Worm (Caenorhabditis elegans) whole organism, late embryonic: Measurements from ENCODE around the gene EEED8.4.

Experiments
- F13H6.1 ChIP-seq: sonication (generic microtip); optimal IDR thresholded peaks from 2 replicates; lab custom pipeline; 2016; ENCODE audit warnings: missing genetic modification characterization, missing compliant biosample characterization
- ama-1 ChIP-seq: fragments of 150-350 bp; optimal IDR thresholded peaks from 2 replicates; lab custom pipeline; 2014
- ceh-18 ChIP-seq: sonication (generic microtip); optimal IDR thresholded peaks from 2 replicates; lab custom pipeline; 2016; ENCODE audit warnings: missing genetic modification characterization, missing compliant biosample characterization
- ceh-19 ChIP-seq: fragments of 200-800 bp; sonication (Bioruptor generic); optimal IDR thresholded peaks from 2 replicates; lab custom pipeline; 2018; ENCODE audit warnings: mild to moderate bottlenecking, missing genetic modification characterization, missing compliant biosample characterization
- ceh-45 ChIP-seq: fragments of 200-800 bp; sonication (Bioruptor generic); IDR thresholded peaks from 2 replicates; pipeline ENCODE4 v1.3.6; 2022; ENCODE audit warnings: missing genetic modification reagents, missing genetic modification characterization, missing compliant biosample characterization
- dmd-4 ChIP-seq: sonication (generic microtip); optimal IDR thresholded peaks from 2 replicates; lab custom pipeline; 2016; ENCODE audit warnings: borderline replicate concordance, missing genetic modification characterization, missing compliant biosample characterization
- ets-4 ChIP-seq: sonication (generic microtip); optimal IDR thresholded peaks from 2 replicates; lab custom pipeline; 2016; ENCODE audit warnings: missing genetic modification characterization, missing compliant biosample characterization
- pag-3 ChIP-seq: sonication (generic microtip); optimal IDR thresholded peaks from 2 replicates; lab custom pipeline; 2016; ENCODE audit warnings: missing compliant biosample characterization, missing genetic modification characterization, borderline replicate concordance
- pha-4 ChIP-seq: fragments of 150-350 bp; optimal IDR thresholded peaks from 2 replicates; lab custom pipeline; 2018; ENCODE audit warnings: missing biosample characterization, missing genetic modification reagents, missing genetic modification characterization
- pros-1 ChIP-seq: fragments of 150-350 bp; optimal IDR thresholded peaks from 2 replicates; lab custom pipeline; 2014; ENCODE audit warnings: missing biosample characterization, missing genetic modification reagents, missing genetic modification characterization
- sox-4 ChIP-seq: sonication (generic microtip); optimal IDR thresholded peaks from 2 replicates; lab custom pipeline; 2017; ENCODE audit warnings: mild to moderate bottlenecking, missing genetic modification characterization, inconsistent platforms, missing compliant biosample characterization
- zip-5 ChIP-seq: sonication (generic microtip); optimal IDR thresholded peaks from 2 replicates; lab custom pipeline; 2016; ENCODE audit warnings: missing genetic modification characterization, missing compliant biosample characterization

- TF ChIP-seq ceh-19 (GFP tag; lab: Kevin White, UChicago) (no peak), sox-4 (tag; lab: Kevin White, UChicago) (no peak), zip-5 (tag; lab: Kevin White, UChicago) (no peak), ets-4 (tag; lab: Kevin White, UChicago) (no peak), F13H6.1 (no peak), dmd-4 (tag; lab: Kevin White, UChicago) (no peak), pag-3 (no peak), pros-1 (tag; lab: Kevin White, UChicago) (no peak), ama-1 (lab: Kevin White, UChicago) (no peak), ceh-45 (GFP tag; lab: Robert Waterston, UW) (no peak), ceh-18 (no peak), pha-4 (tag; lab: Kevin White, UChicago) (no peak)
Observed at ce11 chrII:5453547-5453946, 44.4 kb downstream of the EEED8.4 start, which contains the start of gene dhs-5.
